Fruit fly (Drosophila melanogaster) S2 (cell line): ENCODE data around the gene CG42579.

Experiments
- CG8478 ChIP-seq: fragments of >200 bp; optimal IDR thresholded peaks from 2 replicates; lab custom pipeline; 2018
- CTCF ChIP-seq, 2 experiments: fragments of >200 bp; optimal IDR thresholded peaks; 2 replicates each; lab custom pipeline; 2018

DNA sequence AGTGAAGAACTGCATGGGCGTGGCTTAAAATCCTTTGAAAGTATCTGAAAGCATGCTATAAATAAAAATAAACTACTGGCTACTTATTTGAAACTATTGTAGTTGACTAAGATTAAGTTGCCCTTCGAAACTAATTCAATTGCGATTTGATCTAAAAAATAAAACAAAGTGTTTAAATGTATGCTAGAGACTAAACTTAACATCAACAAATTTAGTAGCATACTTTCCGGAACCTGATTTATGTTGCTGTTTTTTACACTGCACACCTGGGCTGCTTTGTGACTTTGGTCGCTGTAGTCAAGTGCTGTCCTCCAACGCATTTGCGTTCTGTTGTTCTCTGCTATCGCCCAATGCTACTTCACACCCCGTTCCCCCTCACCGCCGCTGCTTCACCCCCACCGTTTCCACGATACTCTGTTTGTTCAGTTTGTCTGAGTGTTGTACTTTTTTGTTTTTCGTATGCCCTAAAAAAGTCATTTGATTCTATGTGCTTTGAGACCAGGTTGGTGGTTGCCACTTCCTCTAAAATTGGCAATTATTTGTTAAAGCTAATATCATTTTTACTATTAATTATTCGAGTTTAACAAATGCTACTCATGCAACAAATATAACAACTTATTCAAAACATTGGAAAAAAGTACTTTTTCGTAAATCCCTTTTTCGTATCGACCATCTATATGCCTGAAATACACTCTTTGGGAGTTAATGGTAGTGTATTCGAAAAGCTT, 24.5 kb upstream of the CG42579 start:
- no peak for TF ChIP-seq CG8478 (lab: Kevin White, UChicago)
- TF ChIP-seq CTCF (optimal IDR thresholded peaks at IDR 0.05; lab: Kevin White, UChicago) = no peak
